Worm (Caenorhabditis elegans) whole organism, L2 larva: ENCODE data around the gene srt-4.
"Not testable (repeated sequence)": the region's sequence is repeated elsewhere in the genome, so short reads cannot be mapped to it uniquely, and the experiment has no call there.

Source experiments
- F13H6.1 ChIP-seq: sonication (generic microtip); optimal IDR thresholded peaks from 2 replicates; lab custom pipeline; 2016; ENCODE audit warnings: missing genetic modification characterization, missing compliant biosample characterization
- alr-1 ChIP-seq: fragments of 150-350 bp; optimal IDR thresholded peaks from 2 replicates; lab custom pipeline; 2014; ENCODE audit warnings: missing biosample characterization, missing genetic modification characterization
- ceh-16 ChIP-seq: fragments of 150-350 bp; optimal IDR thresholded peaks from 2 replicates; lab custom pipeline; 2014; ENCODE audit warnings: missing biosample characterization, missing genetic modification characterization
- elt-1 ChIP-seq: fragments of 150-350 bp; optimal IDR thresholded peaks from 2 replicates; lab custom pipeline; 2014; ENCODE audit warnings: missing biosample characterization, missing genetic modification characterization
- lin-39 ChIP-seq: fragments of 150-350 bp; optimal IDR thresholded peaks from 2 replicates; lab custom pipeline; 2014; ENCODE audit warnings: missing biosample characterization, missing genetic modification reagents, missing genetic modification characterization
- mab-5 ChIP-seq: fragments of 150-350 bp; optimal IDR thresholded peaks from 2 replicates; lab custom pipeline; 2014; ENCODE audit warnings: missing biosample characterization, missing genetic modification characterization
- mdl-1 ChIP-seq, 2 experiments: fragments of 150-350 bp in 1 of 2; sonication (generic microtip) in 1 of 2; optimal IDR thresholded peaks; 2 replicates each; lab custom pipeline; 2017; ENCODE audit warnings: missing biosample characterization in 2 of 2, missing genetic modification characterization in 2 of 2
- nhr-11 ChIP-seq: fragments of 150-350 bp; optimal IDR thresholded peaks from 2 replicates; lab custom pipeline; 2014; ENCODE audit warnings: missing biosample characterization, missing genetic modification characterization
- nhr-77 ChIP-seq: fragments of 150-350 bp; optimal IDR thresholded peaks from 2 replicates; lab custom pipeline; 2014; ENCODE audit warnings: missing biosample characterization, missing genetic modification characterization
- snpc-4 ChIP-seq: fragments of 150-350 bp; optimal IDR thresholded peaks from 2 replicates; lab custom pipeline; 2014; ENCODE audit warnings: missing biosample characterization, missing genetic modification characterization
- unc-55 ChIP-seq: fragments of 150-350 bp; sonication (generic microtip); optimal IDR thresholded peaks from 3 replicates; lab custom pipeline; 2014; ENCODE audit warnings: missing biosample characterization, missing genetic modification reagents, missing genetic modification characterization
- ztf-11 ChIP-seq: sonication (generic microtip); optimal IDR thresholded peaks from 2 replicates; lab custom pipeline; 2017; ENCODE audit warnings: missing biosample characterization, missing genetic modification characterization
- ztf-4 ChIP-seq: fragments of 150-350 bp; optimal IDR thresholded peaks from 2 replicates; lab custom pipeline; 2014; ENCODE audit warnings: missing biosample characterization, missing genetic modification characterization

- TF ChIP-seq snpc-4; mab-5 (tag; lab: Kevin White, UChicago); elt-1 (tag; lab: Kevin White, UChicago); ceh-16 (tag; lab: Kevin White, UChicago); mdl-1 (tag; optimal IDR thresholded peaks at IDR 0.05; lab: Kevin White, UChicago); nhr-11 (tag; lab: Kevin White, UChicago); ztf-11; nhr-77 (tag; lab: Kevin White, UChicago); lin-39 (tag; lab: Kevin White, UChicago); F13H6.1; alr-1 (tag; lab: Kevin White, UChicago); ztf-4 (tag; lab: Kevin White, UChicago); unc-55: not testable (repeated sequence)
Measured at ce11 chrV:2561390-2561789, 16.3 kb upstream of the srt-4 start, which contains the start of gene gst-10.
